Fruit fly (Drosophila melanogaster): ENCODE results near the gene Mrp5.

Mrp5 gene

dm6 chr3R:19901742-19902141 is 26.3 kb upstream of the Mrp5 start:
- TF ChIP-seq CG17801 (GFP tag; optimal IDR thresholded peaks at IDR 0.05; ENCODE audit: partially characterized antibody): no peak

DNA sequence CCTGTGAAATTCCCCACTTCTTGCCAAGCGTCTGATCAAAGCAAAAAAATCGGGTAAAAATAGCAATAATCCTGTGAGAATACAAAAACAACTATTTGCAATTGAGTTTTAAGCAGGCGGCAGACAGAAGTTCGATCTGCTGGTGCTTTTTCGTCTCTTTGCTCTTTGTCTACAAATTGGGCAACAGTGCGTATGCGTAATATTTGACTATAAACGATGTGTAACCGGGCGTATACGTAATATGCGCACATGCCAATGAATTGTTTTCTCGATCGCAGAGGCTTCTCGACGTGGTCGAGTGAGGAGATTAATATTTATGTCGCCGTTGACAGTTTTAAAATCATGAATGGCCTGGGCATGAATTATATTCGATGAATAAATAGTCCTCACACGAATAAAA is 19.8 kb upstream of the Mrp5 start:
- no peak for TF ChIP-seq CG17801 (GFP tag; optimal IDR thresholded peaks at IDR 0.05; ENCODE audit: partially characterized antibody)

dm6 chr3R:19892046-19892445 is 16.6 kb upstream of the Mrp5 start:
- TF ChIP-seq CG17801 (GFP tag; optimal IDR thresholded peaks at IDR 0.05; ENCODE audit: partially characterized antibody): peak; percentile 16

- no peak for TF ChIP-seq CG17801 (GFP tag; optimal IDR thresholded peaks at IDR 0.05; ENCODE audit: partially characterized antibody)
Measured at dm6 chr3R:19891363-19891762, 15.9 kb upstream of the Mrp5 start.

DNA sequence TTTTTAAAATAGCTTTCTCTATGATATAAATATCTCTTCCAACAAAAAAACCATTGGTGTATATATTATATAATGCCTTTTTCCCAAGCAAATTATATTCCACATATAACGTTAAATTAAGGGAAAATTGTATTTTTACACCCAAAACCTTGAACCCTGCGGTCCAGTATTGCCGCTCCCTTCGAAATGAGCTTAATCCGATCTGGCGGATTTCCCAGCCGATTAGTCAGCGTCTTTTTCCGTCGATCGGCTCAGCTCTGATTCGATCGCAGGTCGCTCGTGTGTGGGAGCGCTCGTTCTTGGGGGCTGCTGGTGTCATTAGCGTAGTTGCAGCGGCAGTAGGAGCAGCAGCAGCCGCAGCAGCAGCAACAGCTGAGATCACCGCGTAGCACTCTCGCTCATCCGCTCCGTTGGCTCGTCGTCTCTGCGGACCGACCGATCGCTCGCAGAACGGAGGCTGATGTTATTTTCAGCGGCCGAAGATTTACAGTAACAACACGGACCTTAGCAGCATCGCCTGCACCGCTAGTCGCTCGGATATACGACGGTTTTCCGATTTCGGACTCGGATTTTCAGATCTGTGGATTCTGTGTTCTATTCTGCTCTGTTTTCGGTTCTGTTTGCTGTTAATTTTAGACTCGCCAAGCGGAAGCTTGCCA is 15.0 kb upstream of the Mrp5 start, which contains the start of gene CG4733:
TSS of gene CG4733 (plus strand) at position 350 of the 659 bp plus-strand sequence.
- TF ChIP-seq CG17801 (GFP tag; optimal IDR thresholded peaks at IDR 0.05; ENCODE audit: partially characterized antibody): peak; percentile 2

DNA sequence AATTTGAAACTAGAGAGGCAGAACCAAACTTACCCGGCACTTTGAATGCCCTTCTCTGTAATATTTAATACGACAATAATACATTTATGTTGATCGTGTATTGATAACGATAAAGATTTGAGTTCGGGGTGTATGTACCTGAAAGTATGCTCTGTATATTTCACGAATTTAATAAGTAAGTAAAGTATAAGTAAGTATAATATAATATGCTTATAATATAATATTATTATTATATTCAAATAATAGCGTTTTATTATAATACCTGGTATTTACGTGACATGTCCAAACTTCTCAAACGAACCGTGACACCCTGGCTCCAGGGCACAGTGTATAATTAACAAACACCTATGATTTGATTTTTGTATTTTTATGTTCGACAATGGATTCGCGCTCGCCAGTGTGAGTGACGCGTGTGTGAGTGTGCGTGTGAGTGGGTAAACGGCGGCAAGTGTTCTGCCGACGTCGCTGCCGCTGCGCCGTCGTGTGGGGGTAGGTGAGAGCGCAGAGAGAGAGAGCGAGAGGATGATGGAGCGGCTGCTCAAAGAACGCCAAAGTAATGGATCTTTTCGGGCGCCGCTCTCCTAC is 14.2 kb upstream of the Mrp5 start:
- no peak for TF ChIP-seq CG17801 (GFP tag; optimal IDR thresholded peaks at IDR 0.05; ENCODE audit: partially characterized antibody)

- TF ChIP-seq CG17801 (GFP tag; optimal IDR thresholded peaks at IDR 0.05; ENCODE audit: partially characterized antibody): no peak
Measured at dm6 chr3R:19888156-19888784, 12.8 kb upstream of the Mrp5 start, which contains the start of gene ninaE. ninaE (minus strand) TSS chr3R:19888206.

DNA sequence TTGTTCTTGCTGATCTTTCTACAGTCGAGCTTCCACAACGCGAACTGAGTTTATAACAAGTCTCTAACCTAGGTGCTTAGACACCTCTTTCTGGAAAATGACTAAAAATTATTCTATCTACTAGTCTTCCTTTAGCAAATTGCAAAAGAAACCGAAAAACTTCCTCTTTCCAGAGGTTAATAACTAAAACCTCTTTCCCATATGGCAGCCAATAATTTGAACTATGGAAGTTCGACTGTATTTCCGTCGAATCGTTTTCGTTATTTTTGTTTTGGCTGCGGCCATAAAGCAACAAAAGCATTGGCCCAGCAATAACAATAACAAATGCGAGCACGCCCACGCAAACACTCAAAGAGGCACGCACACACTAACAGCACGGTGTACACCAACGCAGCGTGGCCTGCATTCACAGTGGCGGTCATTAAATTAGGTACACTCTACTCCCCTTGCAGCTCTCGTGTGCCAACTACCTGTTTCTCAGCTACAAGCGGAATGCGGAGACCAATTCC is 5.0 kb upstream of the Mrp5 start:
- peak; percentile 84 for TF ChIP-seq CG17801 (GFP tag; optimal IDR thresholded peaks at IDR 0.05; ENCODE audit: partially characterized antibody)

- TF ChIP-seq CG17801 (GFP tag; optimal IDR thresholded peaks at IDR 0.05; ENCODE audit: partially characterized antibody): no peak
Measured at dm6 chr3R:19879470-19880052, 4.1 kb upstream of the Mrp5 start, which contains the start of gene Ask1. Ask1 (plus strand) TSS chr3R:19879719.

dm6 chr3R:19877427-19878076 is 2.1 kb upstream of the Mrp5 start, which contains the start of the genes CG17186 and Arc42:
CG17186 (minus strand) TSS chr3R:19877514.
Arc42 (plus strand) TSS chr3R:19877737.
- peak; percentile 33 for TF ChIP-seq CG17801 (GFP tag; optimal IDR thresholded peaks at IDR 0.05; ENCODE audit: partially characterized antibody)

DNA sequence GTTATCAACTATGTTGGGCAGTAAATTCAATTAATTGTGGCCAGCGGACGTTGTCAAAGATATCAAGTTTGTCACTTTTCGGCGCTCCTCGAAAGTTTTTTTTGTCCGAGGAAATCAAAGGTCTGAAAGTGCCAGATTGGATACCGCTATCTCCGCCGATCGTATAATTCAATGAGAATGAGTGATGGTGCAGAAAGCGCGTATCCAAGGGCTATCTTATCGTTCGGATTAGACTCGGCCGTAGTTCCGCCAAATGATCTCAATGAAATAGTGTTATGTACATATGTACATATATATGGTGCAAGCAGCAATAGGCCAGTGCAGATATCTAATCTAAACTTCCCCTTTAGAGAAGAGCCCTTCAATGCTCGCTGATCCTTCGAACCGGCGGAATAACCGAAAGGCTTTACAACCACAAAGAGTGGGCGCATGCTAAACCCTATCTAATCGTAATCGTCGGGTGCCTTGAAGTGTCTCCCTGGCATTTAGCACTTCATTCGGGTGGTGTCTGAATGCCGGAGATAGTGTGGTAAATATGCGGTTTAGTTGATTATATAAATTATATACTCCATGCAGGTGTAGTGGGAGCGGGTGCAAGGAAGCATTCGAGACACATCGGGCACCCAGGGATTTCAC is 2.3 kb downstream of the Mrp5 start:
- no peak for TF ChIP-seq CG17801 (GFP tag; optimal IDR thresholded peaks at IDR 0.05; ENCODE audit: partially characterized antibody)

dm6 chr3R:19863979-19864775 is 11.3 kb downstream of the Mrp5 start, which contains the start of the genes CG4572 and CG4686:
CG4572 (minus strand) TSS chr3R:19864393.
CG4686 (plus strand) TSS chr3R:19864496.
- peak; percentile 85 for TF ChIP-seq CG17801 (GFP tag; optimal IDR thresholded peaks at IDR 0.05; ENCODE audit: partially characterized antibody)

DNA sequence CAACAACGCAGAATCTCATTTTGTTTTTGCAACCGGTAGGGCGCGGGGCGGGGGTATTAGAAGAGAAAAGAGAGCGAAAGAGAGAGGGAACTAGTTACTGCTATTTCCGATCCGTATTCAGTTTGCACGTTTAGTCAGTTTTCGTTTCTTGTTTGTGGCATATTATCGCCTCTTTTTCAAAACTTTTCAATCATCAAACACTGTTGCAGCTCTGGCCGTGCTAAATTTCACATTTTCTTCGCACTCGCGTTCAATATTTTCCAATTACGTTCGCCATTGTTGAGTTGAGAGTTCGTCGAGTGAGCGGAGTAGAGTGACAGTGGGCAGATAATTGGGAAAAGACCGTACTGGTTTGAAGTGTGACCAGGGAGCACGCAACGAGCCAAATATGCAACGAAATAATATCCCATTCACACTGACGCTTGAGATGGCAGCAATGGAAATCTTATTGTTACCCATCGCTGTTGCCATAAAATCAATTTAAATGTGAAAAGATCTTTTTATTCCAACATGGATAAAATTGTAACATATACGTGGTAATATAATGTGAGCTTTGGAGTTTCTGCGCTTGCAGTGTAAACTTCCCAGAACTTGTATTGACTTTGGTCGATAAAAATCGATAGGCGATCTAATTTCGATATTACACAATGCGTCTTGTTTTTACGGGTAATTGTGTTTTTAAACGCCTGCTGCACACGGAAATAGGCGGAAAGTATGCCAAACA is 14.3 kb downstream of the Mrp5 start, which contains the start of the genes Ire1 and Mrm2:
TSS of gene Ire1 (minus strand) at position 296 of the 724 bp plus-strand sequence.
TSS of gene Mrm2 (plus strand) at position 615 of the 724 bp plus-strand sequence.
- peak; percentile 35 for TF ChIP-seq CG17801 (GFP tag; optimal IDR thresholded peaks at IDR 0.05; ENCODE audit: partially characterized antibody)

Measured in ovary, adult (tissue).